Worm (Caenorhabditis elegans): ENCODE data around the gene K07F5.15.

DNA sequence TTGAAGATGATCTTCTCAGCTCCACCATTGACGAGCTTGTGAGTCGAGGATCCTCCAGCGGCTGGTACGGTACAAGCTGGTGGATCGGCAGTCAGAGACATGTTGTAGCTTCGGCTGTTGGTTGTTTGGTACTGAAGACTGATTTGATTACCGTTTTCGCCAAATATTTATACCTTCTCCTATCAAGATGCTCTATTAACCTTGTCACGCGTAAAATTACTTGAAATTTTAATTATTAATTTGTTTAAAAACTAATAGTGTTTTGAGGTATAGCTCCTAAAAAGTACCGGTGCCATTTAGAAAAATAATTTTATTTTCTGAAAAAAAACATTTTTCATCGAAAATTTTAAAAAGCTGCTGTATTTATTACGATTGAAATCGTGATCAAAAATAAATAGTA, 13.9 kb upstream of the K07F5.15 start, which contains the start of gene ssp-10:
- TF ChIP-seq unc-62 (GFP tag; optimal IDR thresholded peaks at IDR 0.05 in 1 of 2): no peak
- no peak for TF ChIP-seq unc-62 (tag; optimal IDR thresholded peaks at IDR 0.05)
- no peak for TF ChIP-seq jun-1 (tag; optimal IDR thresholded peaks at IDR 0.05)
